Fruit fly (Drosophila melanogaster): ENCODE results near the gene CG9921.
A peak's percentile ranks its signal among the peaks of the same experiment; 100 is the strongest.

The CG9921 gene

dm6 chrX:16323063-16323462 is 10.3 kb downstream of the CG9921 start, which contains the start of the genes CG9917 and CG32579 (continued):
- TF ChIP-seq CG17186 (GFP tag; optimal IDR thresholded peaks at IDR 0.05), result peak; percentile 20
- TF ChIP-seq vnd (GFP tag; IDR thresholded peaks at IDR 0.05; ENCODE audit: partially characterized antibody), result peak; percentile 65; the same call in 2 of the 3 replicates
- TF ChIP-seq Dek (tag; optimal IDR thresholded peaks at IDR 0.05), result no peak
- no peak for TF ChIP-seq CG31224 (GFP tag; IDR thresholded peaks at IDR 0.05)
- TF ChIP-seq Med (GFP tag), result peak; percentile 28
- TF ChIP-seq Usf (GFP tag; optimal IDR thresholded peaks at IDR 0.05), result no peak
- TF ChIP-seq toy (GFP tag; IDR thresholded peaks at IDR 0.05), result no peak
- no peak for TF ChIP-seq seq (GFP tag; IDR thresholded peaks at IDR 0.05)
- peak; percentile 34 for TF ChIP-seq MESR4 (GFP tag; optimal IDR thresholded peaks at IDR 0.05)
- peak; percentile 55 for TF ChIP-seq Ets97D (GFP tag; optimal IDR thresholded peaks at IDR 0.05)
- TF ChIP-seq sna (GFP tag; IDR thresholded peaks at IDR 0.05; ENCODE audit: partially characterized antibody), result peak; percentile 63
- TF ChIP-seq CG3995 (GFP tag; optimal IDR thresholded peaks at IDR 0.05), result peak; percentile 80
- no peak for TF ChIP-seq CG3838 (GFP tag; optimal IDR thresholded peaks at IDR 0.05)
- peak; percentile 7 for TF ChIP-seq grn (GFP tag; optimal IDR thresholded peaks at IDR 0.05)
- peak; percentile 63 for TF ChIP-seq Doc3 (GFP tag; IDR thresholded peaks at IDR 0.05; ENCODE audit: partially characterized antibody)
- TF ChIP-seq Dref (GFP tag; IDR thresholded peaks at IDR 0.05), result peak; percentile 92
- TF ChIP-seq CG33557 (GFP tag; optimal IDR thresholded peaks at IDR 0.05), result no peak
- peak; percentile 28 for TF ChIP-seq CG4617 (GFP tag; optimal IDR thresholded peaks at IDR 0.05; ENCODE audit: borderline replicate concordance)
- TF ChIP-seq MBD-R2 (GFP tag; IDR thresholded peaks at IDR 0.05), result peak; percentile 84
- TF ChIP-seq pzg (GFP tag; optimal IDR thresholded peaks at IDR 0.05), result peak; percentile 67
- TF ChIP-seq CG13894 (tag; optimal IDR thresholded peaks at IDR 0.05), result peak; percentile 37
- TF ChIP-seq CG32532 (GFP tag; IDR thresholded peaks at IDR 0.05), result no peak
- TF ChIP-seq Dfd (GFP tag; optimal IDR thresholded peaks at IDR 0.05), result no peak
- peak; percentile 73; the same call in 2 of the 3 replicates for TF ChIP-seq zen2 (GFP tag; IDR thresholded peaks at IDR 0.05; ENCODE audit: partially characterized antibody)
- peak; percentile 23 for TF ChIP-seq zen (tag; optimal IDR thresholded peaks at IDR 0.05)
- TF ChIP-seq CG12659 (GFP tag; optimal IDR thresholded peaks at IDR 0.05), result peak; percentile 56
- no peak for TF ChIP-seq CG17359 (tag; optimal IDR thresholded peaks at IDR 0.05)
- peak; percentile 32 for TF ChIP-seq Sin3A (optimal IDR thresholded peaks at IDR 0.05)
- TF ChIP-seq CG6791 (GFP tag; IDR thresholded peaks at IDR 0.05; ENCODE audit: partially characterized antibody), result peak; percentile 86
- TF ChIP-seq mld (GFP tag; IDR thresholded peaks at IDR 0.05; ENCODE audit: partially characterized antibody), result peak; percentile 71; the same call in 2 of the 3 replicates
- TF ChIP-seq nom (GFP tag; optimal IDR thresholded peaks at IDR 0.05), result peak; percentile 34
- peak; percentile 19 for TF ChIP-seq YL-1 (GFP tag; optimal IDR thresholded peaks at IDR 0.05)
- TF ChIP-seq CG3163 (GFP tag; optimal IDR thresholded peaks at IDR 0.05), result no peak
- TF ChIP-seq CG10366 (GFP tag; IDR thresholded peaks at IDR 0.05), result no peak
- peak; percentile 12 for TF ChIP-seq CG10267 (tag; optimal IDR thresholded peaks at IDR 0.05)
- peak; percentile 82 for TF ChIP-seq HLH4C (GFP tag; IDR thresholded peaks at IDR 0.05; ENCODE audit: partially characterized antibody)
- TF ChIP-seq tna (GFP tag; IDR thresholded peaks at IDR 0.05; ENCODE audit: partially characterized antibody), result peak; percentile 60; the same call in 1 of the 2 replicates
- no peak for TF ChIP-seq pita (GFP tag; optimal IDR thresholded peaks at IDR 0.05)
- peak; percentile 70 for TF ChIP-seq stwl (tag; optimal IDR thresholded peaks at IDR 0.05)
- TF ChIP-seq ftz-f1 (GFP tag; optimal IDR thresholded peaks at IDR 0.05), result peak; percentile 56
- TF ChIP-seq E2f2 (GFP tag; IDR thresholded peaks at IDR 0.05), result peak; percentile 66
- peak; percentile 25 for TF ChIP-seq CG1603 (tag; optimal IDR thresholded peaks at IDR 0.05)
- peak; percentile 78 for TF ChIP-seq nerfin-2 (GFP tag; IDR thresholded peaks at IDR 0.05; ENCODE audit: partially characterized antibody)
- TF ChIP-seq hb (GFP tag; IDR thresholded peaks at IDR 0.05; ENCODE audit: partially characterized antibody), result peak; percentile 81
- peak; percentile 7 for TF ChIP-seq B-H2 (GFP tag; optimal IDR thresholded peaks at IDR 0.05)
- TF ChIP-seq Rfx (GFP tag; IDR thresholded peaks at IDR 0.05), result peak; percentile 38; the same call in 1 of the 2 replicates
- TF ChIP-seq CoRest (tag; optimal IDR thresholded peaks at IDR 0.05), result peak; percentile 10
- peak; percentile 47; the same call in 1 of the 3 replicates for TF ChIP-seq row (GFP tag; IDR thresholded peaks at IDR 0.05)
- TF ChIP-seq Scr (GFP tag; IDR thresholded peaks at IDR 0.05; ENCODE audit: partially characterized antibody), result peak; percentile 78
